Fruit fly (Drosophila melanogaster) whole organism, embryonic: ENCODE measurements around the gene CG4270.
A peak's percentile ranks its signal among the peaks of the same experiment; 100 is the strongest.

Experiments used
- Abd-B ChIP-seq: fragments of 200-800 bp; sonication (Bioruptor generic); optimal IDR thresholded peaks from 2 replicates; lab custom pipeline; 2018; ENCODE audit warnings: missing biosample characterization, mild to moderate bottlenecking, missing genetic modification characterization, moderate library complexity
- Aef1 ChIP-seq: fragments of 200-800 bp; sonication (Bioruptor generic); IDR thresholded peaks from 3 replicates; pipeline ENCODE4 v1.3.6; 2022; ENCODE audit warnings: missing biosample characterization, missing genetic modification characterization
- CG1024 ChIP-seq: fragments of 200-800 bp; sonication (Bioruptor generic); IDR thresholded peaks from 2 replicates; pipeline ENCODE4 v1.3.6; 2022; ENCODE audit warnings: missing biosample characterization, missing genetic modification characterization
- CG10431 ChIP-seq: fragments of 200-800 bp; sonication (Bioruptor generic); optimal IDR thresholded peaks from 3 replicates; lab custom pipeline; 2018; ENCODE audit warnings: missing biosample characterization, mild to moderate bottlenecking, missing genetic modification characterization
- CG10543 ChIP-seq: fragments of 200-800 bp; sonication (Bioruptor generic); optimal IDR thresholded peaks from 3 replicates; lab custom pipeline; 2017; ENCODE audit warnings: missing biosample characterization, mild to moderate bottlenecking, missing genetic modification characterization, moderate library complexity
- CG10654 ChIP-seq: fragments of 200-800 bp; sonication (Bioruptor generic); optimal IDR thresholded peaks from 2 replicates; lab custom pipeline; 2016; ENCODE audit warnings: missing biosample characterization, missing genetic modification characterization
- CG11093 ChIP-seq: fragments of 200-800 bp; sonication (Bioruptor generic); IDR thresholded peaks from 3 replicates; pipeline ENCODE4 v1.3.6; 2022; ENCODE audit warnings: missing biosample characterization, missing genetic modification characterization
- CG11723 ChIP-seq: fragments of 200-800 bp; sonication (Bioruptor generic); optimal IDR thresholded peaks from 2 replicates; lab custom pipeline; 2017; ENCODE audit warnings: missing biosample characterization, mild to moderate bottlenecking, missing genetic modification characterization
- CG12219 ChIP-seq: fragments of 200-800 bp; sonication (Bioruptor generic); optimal IDR thresholded peaks from 3 replicates; lab custom pipeline; 2018; ENCODE audit warnings: missing biosample characterization, mild to moderate bottlenecking, missing genetic modification characterization
- CG16779 ChIP-seq: fragments of 200-800 bp; sonication (Bioruptor generic); IDR thresholded peaks from 2 replicates; pipeline ENCODE4 v1.3.6; 2022; ENCODE audit warnings: missing biosample characterization, missing genetic modification characterization
- CG16815 ChIP-seq: fragments of 200-800 bp; sonication (Bioruptor generic); optimal IDR thresholded peaks from 3 replicates; lab custom pipeline; 2017; ENCODE audit warnings: missing biosample characterization, mild to moderate bottlenecking, missing genetic modification characterization
- CG18619 ChIP-seq: fragments of 200-800 bp; sonication (Bioruptor generic); optimal IDR thresholded peaks from 3 replicates; lab custom pipeline; 2017; ENCODE audit warnings: missing biosample characterization, mild to moderate bottlenecking, missing genetic modification characterization
- CG2120 ChIP-seq: fragments of 200-800 bp; sonication (Bioruptor generic); optimal IDR thresholded peaks from 3 replicates; lab custom pipeline; 2016; ENCODE audit warnings: missing biosample characterization, missing genetic modification characterization
- CG2875 ChIP-seq: fragments of 200-800 bp; sonication (Bioruptor generic); optimal IDR thresholded peaks from 2 replicates; lab custom pipeline; 2017; ENCODE audit warnings: missing biosample characterization, mild to moderate bottlenecking, missing genetic modification characterization, missing genetic modification reagents
- CG2889 ChIP-seq: fragments of 200-800 bp; sonication (Bioruptor generic); IDR thresholded peaks from 3 replicates; pipeline ENCODE4 v1.3.6; 2022; ENCODE audit warnings: missing biosample characterization, missing genetic modification characterization
- CG33213 ChIP-seq: fragments of 200-800 bp; sonication (Bioruptor generic); optimal IDR thresholded peaks from 3 replicates; lab custom pipeline; 2016; ENCODE audit warnings: missing biosample characterization, missing genetic modification characterization
- CG5245 ChIP-seq: fragments of 200-800 bp; sonication (Bioruptor generic); optimal IDR thresholded peaks from 3 replicates; lab custom pipeline; 2016; ENCODE audit warnings: missing biosample characterization, missing genetic modification characterization
- CG6175 ChIP-seq: fragments of 200-800 bp; sonication (Bioruptor generic); IDR thresholded peaks from 3 replicates; pipeline ENCODE4 v1.3.6; 2022; ENCODE audit warnings: missing biosample characterization, missing genetic modification characterization
- CG6791 ChIP-seq: fragments of 200-800 bp; sonication (Bioruptor generic); IDR thresholded peaks from 3 replicates; pipeline ENCODE4 v1.3.6; 2022; ENCODE audit warnings: missing biosample characterization, missing genetic modification characterization; ENCODE audit not compliant: partially characterized antibody
- CG7963 ChIP-seq: fragments of 200-800 bp; sonication (Bioruptor generic); IDR thresholded peaks from 3 replicates; pipeline ENCODE4 v1.3.6; 2022; ENCODE audit warnings: missing biosample characterization, missing genetic modification characterization; ENCODE audit not compliant: partially characterized antibody
- CG8089 ChIP-seq: fragments of 200-800 bp; sonication (Bioruptor generic); optimal IDR thresholded peaks from 3 replicates; lab custom pipeline; 2016; ENCODE audit warnings: missing biosample characterization, missing genetic modification characterization
- CG8924 ChIP-seq: fragments of 200-800 bp; optimal IDR thresholded peaks from 3 replicates; lab custom pipeline; 2019; ENCODE audit warnings: missing biosample characterization, mild to moderate bottlenecking, missing genetic modification characterization, moderate library complexity
- Doc2 ChIP-seq: fragments of 200-800 bp; sonication (Bioruptor generic); IDR thresholded peaks from 2 replicates; pipeline ENCODE4 v1.3.6; 2022; ENCODE audit warnings: missing biosample characterization, missing genetic modification characterization
- Meics ChIP-seq: fragments of 200-800 bp; sonication (Bioruptor generic); optimal IDR thresholded peaks from 2 replicates; lab custom pipeline; 2017; ENCODE audit warnings: missing biosample characterization, mild to moderate bottlenecking, missing genetic modification characterization
- Myb ChIP-seq: fragments of 200-800 bp; sonication (Bioruptor generic); optimal IDR thresholded peaks from 2 replicates; lab custom pipeline; 2016; ENCODE audit warnings: missing biosample characterization, missing genetic modification characterization
- Oli ChIP-seq: fragments of 200-800 bp; sonication (Bioruptor generic); optimal IDR thresholded peaks from 2 replicates; lab custom pipeline; 2018; ENCODE audit warnings: missing biosample characterization, mild to moderate bottlenecking, missing genetic modification characterization, moderate library complexity
- Ptx1 ChIP-seq: fragments of 200-800 bp; sonication (Bioruptor generic); IDR thresholded peaks from 2 replicates; pipeline ENCODE4 v1.3.6; 2022; ENCODE audit warnings: missing biosample characterization, missing genetic modification characterization
- abd-A ChIP-seq: fragments of 200-800 bp; sonication (Bioruptor generic); optimal IDR thresholded peaks from 3 replicates; lab custom pipeline; 2019; ENCODE audit warnings: missing biosample characterization, mild to moderate bottlenecking, missing genetic modification characterization, moderate library complexity
- amos ChIP-seq: fragments of 200-800 bp; sonication (Bioruptor generic); IDR thresholded peaks from 2 replicates; pipeline ENCODE4 v1.3.6; 2022; ENCODE audit warnings: missing biosample characterization, missing genetic modification characterization; ENCODE audit not compliant: partially characterized antibody
- bigmax ChIP-seq: fragments of 200-800 bp; sonication (Bioruptor generic); optimal IDR thresholded peaks from 2 replicates; lab custom pipeline; 2018; ENCODE audit warnings: missing biosample characterization, mild to moderate bottlenecking, missing genetic modification characterization
- danr ChIP-seq: fragments of 200-800 bp; sonication (Bioruptor generic); IDR thresholded peaks from 2 replicates; pipeline ENCODE4 v1.3.6; 2022; ENCODE audit warnings: missing biosample characterization, missing genetic modification characterization
- dpn ChIP-seq, 2 experiments: fragments of 200-800 bp; sonication (Bioruptor generic); optimal IDR thresholded peaks; 3 replicates each; lab custom pipeline; 2016; ENCODE audit warnings: missing biosample characterization in 2 of 2, missing genetic modification characterization in 2 of 2
- emc ChIP-seq: fragments of 200-800 bp; sonication (Bioruptor generic); optimal IDR thresholded peaks from 2 replicates; lab custom pipeline; 2016; ENCODE audit warnings: missing biosample characterization, missing genetic modification characterization
- en ChIP-seq: fragments of 200-800 bp; sonication (Bioruptor generic); optimal IDR thresholded peaks from 2 replicates; lab custom pipeline; 2016; ENCODE audit warnings: missing biosample characterization, missing genetic modification characterization
- grau ChIP-seq: fragments of 200-800 bp; optimal IDR thresholded peaks from 3 replicates; lab custom pipeline; 2019; ENCODE audit warnings: missing biosample characterization, mild to moderate bottlenecking, missing genetic modification characterization, moderate library complexity
- hkb ChIP-seq, 2 experiments: fragments of 200-800 bp in 1 of 2; fragments of >200 bp in 1 of 2; sonication (Bioruptor generic) in 1 of 2; IDR thresholded peaks in 1 of 2; optimal IDR thresholded peaks in 1 of 2; 2 replicates each; pipeline versions ENCODE4 v1.3.6 to Lab custom; 2017 to 2022; ENCODE audit warnings: missing biosample characterization in 1 of 2, missing genetic modification characterization in 1 of 2
- ken ChIP-seq: fragments of 200-800 bp; sonication (Bioruptor generic); IDR thresholded peaks from 3 replicates; pipeline ENCODE4 v1.3.6; 2022; ENCODE audit warnings: missing biosample characterization, missing genetic modification characterization
- lab ChIP-seq: fragments of 200-800 bp; sonication (Bioruptor generic); optimal IDR thresholded peaks from 3 replicates; lab custom pipeline; 2017; ENCODE audit warnings: missing biosample characterization, missing genetic modification characterization, mild to moderate bottlenecking, moderate library complexity, missing genetic modification reagents
- maf-S ChIP-seq: fragments of 200-800 bp; sonication (Bioruptor generic); optimal IDR thresholded peaks from 2 replicates; lab custom pipeline; 2016; ENCODE audit warnings: missing biosample characterization, missing genetic modification characterization
- nom ChIP-seq: fragments of 200-800 bp; sonication (Bioruptor generic); optimal IDR thresholded peaks from 2 replicates; lab custom pipeline; 2017; ENCODE audit warnings: missing biosample characterization, missing genetic modification characterization, mild to moderate bottlenecking, moderate library complexity, missing genetic modification reagents
- otp ChIP-seq: fragments of 200-800 bp; sonication (Bioruptor generic); IDR thresholded peaks from 3 replicates; pipeline ENCODE4, ENCODE4 v1.3.6; 2022; ENCODE audit warnings: missing biosample characterization, missing genetic modification characterization
- prd ChIP-seq, 3 experiments: fragments of >200 bp in 2 of 3; fragments of 200-800 bp in 1 of 3; sonication (Bioruptor generic) in 1 of 3; optimal IDR thresholded peaks in 2 of 3; IDR thresholded peaks in 1 of 3; 2 replicates in 2 of 3; 3 replicates in 1 of 3; pipeline versions ENCODE4 v1.3.6 to Lab custom; 2017 to 2022; ENCODE audit warnings: missing biosample characterization in 1 of 3, missing genetic modification characterization in 1 of 3
- salm ChIP-seq: fragments of 200-800 bp; sonication (Bioruptor generic); optimal IDR thresholded peaks from 2 replicates; lab custom pipeline; 2018; ENCODE audit warnings: missing biosample characterization, mild to moderate bottlenecking, missing genetic modification characterization
- slou ChIP-seq: fragments of 200-800 bp; sonication (Bioruptor generic); optimal IDR thresholded peaks from 3 replicates; lab custom pipeline; 2016; ENCODE audit warnings: missing biosample characterization, missing genetic modification characterization
- tgo ChIP-seq: fragments of 200-800 bp; sonication (Bioruptor generic); IDR thresholded peaks from 3 replicates; pipeline ENCODE4 v1.3.6; 2022; ENCODE audit warnings: missing biosample characterization, missing genetic modification characterization
- zf30C ChIP-seq: fragments of 200-800 bp; sonication (Bioruptor generic); optimal IDR thresholded peaks from 3 replicates; lab custom pipeline; 2018; ENCODE audit warnings: missing biosample characterization, mild to moderate bottlenecking, missing genetic modification characterization
- zfh2 ChIP-seq: fragments of 200-800 bp; sonication (Bioruptor generic); optimal IDR thresholded peaks from 2 replicates; lab custom pipeline; 2016; ENCODE audit warnings: missing biosample characterization, missing genetic modification characterization

Gene CG4270

dm6 chr2L:2217067-2217684 is 46.1 kb upstream of the CG4270 start, which contains the start of the genes CG15386, CG42371 and mio (continued):
- TF ChIP-seq CG5245 (GFP tag; lab: Kevin White, UChicago) (no peak), otp (GFP tag; lab: Robert Waterston, UW) (no peak), CG11093 (GFP tag; lab: Robert Waterston, UW) (no peak), zf30C (no peak), CG10654 (no peak), Doc2 (GFP tag; lab: Robert Waterston, UW) (no peak), prd (optimal IDR thresholded peaks at IDR 0.05; lab: Kevin White, UChicago) (no peak), prd (GFP tag; IDR thresholded peaks at IDR 0.05; lab: Robert Waterston, UW) (0 out of 3 replicates have a peak, but pooled peaks have one; percentile 29), Aef1 (GFP tag; lab: Robert Waterston, UW) (no peak), danr (GFP tag; lab: Robert Waterston, UW) (no peak), CG1024 (no peak), CG8089 (GFP tag; lab: Kevin White, UChicago) (no peak), Oli (tag; lab: Kevin White, UChicago) (no peak), en (GFP tag; lab: Kevin White, UChicago) (no peak), nom (GFP tag; lab: Kevin White, UChicago) (peak; percentile 56), Abd-B (GFP tag; lab: Kevin White, UChicago) (no peak)

dm6 chr2L:2220573-2221332 is 42.5 kb upstream of the CG4270 start, which contains the start of gene papi:
Gene papi, plus strand, starts transcription at chr2L:2220748.
- no peak for TF ChIP-seq hkb (optimal IDR thresholded peaks at IDR 0.05; lab: Kevin White, UChicago)
- TF ChIP-seq hkb (GFP tag; IDR thresholded peaks at IDR 0.05; lab: Robert Waterston, UW) = peak; percentile 9; the same call in 1 of the 2 replicates
- no peak for TF ChIP-seq CG16779
- TF ChIP-seq salm (tag; lab: Kevin White, UChicago) = peak; percentile 6
- TF ChIP-seq dpn (GFP tag; optimal IDR thresholded peaks at IDR 0.05; lab: Kevin White, UChicago) = no peak
- no peak for TF ChIP-seq slou (GFP tag; lab: Kevin White, UChicago)
- peak; percentile 22 for TF ChIP-seq lab (GFP tag; lab: Kevin White, UChicago)
- TF ChIP-seq abd-A = peak; percentile 43
- TF ChIP-seq maf-S (GFP tag; lab: Kevin White, UChicago) = no peak
- no peak for TF ChIP-seq CG6175 (GFP tag; lab: Robert Waterston, UW)
- no peak for TF ChIP-seq CG2889 (GFP tag; lab: Robert Waterston, UW)
- no peak for TF ChIP-seq CG7963 (GFP tag; lab: Robert Waterston, UW)
- TF ChIP-seq CG2875 (GFP tag; lab: Kevin White, UChicago) = no peak
- TF ChIP-seq zfh2 = no peak
- no peak for TF ChIP-seq tgo
- TF ChIP-seq CG10543 = peak; percentile 38
- no peak for TF ChIP-seq bigmax (GFP tag; lab: Kevin White, UChicago)
- peak; percentile 22 for TF ChIP-seq CG10431 (GFP tag; lab: Kevin White, UChicago)
- no peak for TF ChIP-seq CG16815
- TF ChIP-seq Myb (GFP tag; lab: Kevin White, UChicago) = peak; percentile 98
- peak; percentile 38 for TF ChIP-seq CG2120
- no peak for TF ChIP-seq emc
- peak; percentile 3 for TF ChIP-seq grau (tag; lab: Kevin White, UChicago)
- no peak for TF ChIP-seq CG33213
- TF ChIP-seq amos (GFP tag; lab: Robert Waterston, UW) = no peak; the same call in 1 of the 2 replicates
- 0 out of 3 replicates have a peak, but pooled peaks have one; percentile 21 for TF ChIP-seq CG6791 (GFP tag; lab: Robert Waterston, UW)
- TF ChIP-seq CG11723 (GFP tag; lab: Kevin White, UChicago) = no peak
- peak; percentile 48 for TF ChIP-seq CG8924 (tag; lab: Kevin White, UChicago)
- no peak for TF ChIP-seq Meics
- no peak for TF ChIP-seq CG12219 (GFP tag; lab: Kevin White, UChicago)
- TF ChIP-seq Ptx1 (GFP tag; lab: Robert Waterston, UW) = no peak
- TF ChIP-seq CG18619 = no peak
- no peak for TF ChIP-seq ken (GFP tag; lab: Robert Waterston, UW)
